Worm (Caenorhabditis elegans): ENCODE results near the gene F55E10.1.

ce11 chrX:8384642-8385181 lies 42.9 kb downstream of the F55E10.1 start, which contains the start of gene F41D9.2:
- TF ChIP-seq zag-1 (tag; optimal IDR thresholded peaks at IDR 0.05) (no peak), ztf-11 (tag; optimal IDR thresholded peaks at IDR 0.05) (no peak), nhr-77 (tag; optimal IDR thresholded peaks at IDR 0.05) (no peak), pag-3 (tag; optimal IDR thresholded peaks at IDR 0.05; ENCODE audit: borderline replicate concordance, insufficient read depth) (no peak), egl-27 (tag; optimal IDR thresholded peaks at IDR 0.05) (no peak), ceh-82 (tag; optimal IDR thresholded peaks at IDR 0.05) (no peak)

All from whole organism, L1 larva.